Worm (Caenorhabditis elegans): Measurements from ENCODE around the gene gspd-1.

ce11 chrIV:11298154-11299086 is 18.8 kb upstream of the gspd-1 start, which contains the start of the genes B0035.15 and dnj-1:
- no peak for TF ChIP-seq med-1 (GFP tag; optimal IDR thresholded peaks at IDR 0.05; ENCODE audit: insufficient read depth)
- peak; percentile 63 for TF ChIP-seq T22C8.4 (GFP tag; IDR thresholded peaks at IDR 0.05)
- TF ChIP-seq flt-1 (GFP tag; IDR thresholded peaks at IDR 0.05) = no peak
- TF ChIP-seq ref-1 (GFP tag; conservative IDR thresholded peaks at IDR 0.05) = no peak

All from whole organism, midembryonic.